Worm (Caenorhabditis elegans) whole organism, L4 larva: Measurements from ENCODE around the gene kdp-1.

Experiments used
- R02D3.7 ChIP-seq: fragments of 150-350 bp; sonication (generic microtip); optimal IDR thresholded peaks from 3 replicates; lab custom pipeline; 2014; ENCODE audit warnings: missing biosample characterization, missing genetic modification characterization
- Y48G9A.11 ChIP-seq: fragments of 200-800 bp; sonication (Bioruptor generic); IDR thresholded peaks from 2 replicates; pipeline ENCODE4 v1.3.6; 2022; ENCODE audit warnings: missing genetic modification reagents, missing genetic modification characterization, missing compliant biosample characterization
- Y5F2A.4 ChIP-seq: fragments of 200-800 bp; sonication (Bioruptor generic); optimal IDR thresholded peaks from 2 replicates; lab custom pipeline; 2018; ENCODE audit warnings: mild to moderate bottlenecking, missing genetic modification characterization, missing compliant biosample characterization
- dmd-6 ChIP-seq: fragments of 200-800 bp; sonication (Bioruptor generic); IDR thresholded peaks from 2 replicates; pipeline ENCODE4 v1.3.6; 2022; ENCODE audit warnings: missing genetic modification reagents, missing genetic modification characterization, missing compliant biosample characterization
- dpl-1 ChIP-seq: fragments of 150-350 bp; optimal IDR thresholded peaks from 2 replicates; lab custom pipeline; 2014; ENCODE audit warnings: missing biosample characterization, missing genetic modification reagents, missing genetic modification characterization
- dve-1 ChIP-seq: sonication (generic microtip); optimal IDR thresholded peaks from 2 replicates; lab custom pipeline; 2017; ENCODE audit warnings: antibody characterized with exemption, mild to moderate bottlenecking, missing genetic modification characterization, missing compliant biosample characterization; ENCODE audit not compliant: insufficient read depth
- egl-27 ChIP-seq: sonication (generic microtip); optimal IDR thresholded peaks from 3 replicates; lab custom pipeline; 2017; ENCODE audit warnings: missing biosample characterization, missing genetic modification reagents, missing genetic modification characterization
- fos-1 ChIP-seq: fragments of 150-350 bp; optimal IDR thresholded peaks from 2 replicates; lab custom pipeline; 2014; ENCODE audit warnings: missing biosample characterization, missing genetic modification characterization
- hif-1 ChIP-seq, 2 experiments: sonication (generic microtip); optimal IDR thresholded peaks; 2 replicates each; lab custom pipeline; 2016 to 2017; ENCODE audit warnings: missing compliant biosample characterization in 2 of 2, missing genetic modification characterization in 2 of 2, missing genetic modification reagents in 2 of 2, missing genotype in 2 of 2, mild to moderate bottlenecking in 1 of 2
- lin-1 ChIP-seq: fragments of 200-800 bp; sonication (Bioruptor generic); IDR thresholded peaks from 2 replicates; pipeline ENCODE4 v1.3.6; 2022; ENCODE audit warnings: missing genetic modification reagents, missing genetic modification characterization, missing compliant biosample characterization
- php-3 ChIP-seq: fragments of 200-800 bp; sonication (Bioruptor generic); IDR thresholded peaks from 2 replicates; pipeline ENCODE4 v1.3.6; 2022; ENCODE audit warnings: missing genetic modification reagents, missing genetic modification characterization, missing compliant biosample characterization
- snpc-4 ChIP-seq: fragments of 150-350 bp; optimal IDR thresholded peaks from 2 replicates; lab custom pipeline; 2014; ENCODE audit warnings: missing biosample characterization, missing genetic modification characterization
- spr-3 ChIP-seq: fragments of 200-800 bp; sonication (Bioruptor generic); optimal IDR thresholded peaks from 2 replicates; lab custom pipeline; 2018; ENCODE audit warnings: mild to moderate bottlenecking, missing genetic modification characterization, missing compliant biosample characterization
- vab-7 ChIP-seq: fragments of 200-800 bp; sonication (Bioruptor generic); IDR thresholded peaks from 2 replicates; pipeline ENCODE4 v1.3.6; 2022; ENCODE audit warnings: missing genetic modification reagents, missing genetic modification characterization, missing compliant biosample characterization

ce11 chrIV:13309636-13310035 is 9.6 kb downstream of the kdp-1 start:
- TF ChIP-seq vab-7 (GFP tag; lab: Robert Waterston, UW), result no peak
- TF ChIP-seq php-3 (GFP tag; lab: Robert Waterston, UW), result no peak
- no peak for TF ChIP-seq dmd-6 (GFP tag; lab: Robert Waterston, UW)
- no peak for TF ChIP-seq dpl-1 (GFP tag; lab: Kevin White, UChicago)
- TF ChIP-seq Y48G9A.11, result no peak
- no peak for TF ChIP-seq fos-1 (tag; lab: Kevin White, UChicago)
- no peak for TF ChIP-seq Y5F2A.4 (GFP tag; lab: Kevin White, UChicago)
- TF ChIP-seq egl-27, result no peak
- TF ChIP-seq spr-3 (GFP tag; lab: Kevin White, UChicago), result no peak
- no peak for TF ChIP-seq R02D3.7 (tag; lab: Kevin White, UChicago)
- no peak for TF ChIP-seq dve-1
- TF ChIP-seq snpc-4 (tag; lab: Kevin White, UChicago), result no peak
- TF ChIP-seq hif-1 (tag; optimal IDR thresholded peaks at IDR 0.05; lab: Kevin White, UChicago), result no peak
- no peak for TF ChIP-seq lin-1 (GFP tag; lab: Robert Waterston, UW)
